Worm (Caenorhabditis elegans) whole organism, early embryonic: ENCODE results near the gene R07B1.9.

Experiments
- ama-1 ChIP-seq: fragments of 150-350 bp; optimal IDR thresholded peaks from 2 replicates; lab custom pipeline; 2014
- tbx-11 ChIP-seq: fragments of 200-800 bp; sonication (Bioruptor generic); IDR thresholded peaks from 2 replicates; pipeline ENCODE4 v1.3.6; 2022; ENCODE audit warnings: missing genetic modification characterization, missing compliant biosample characterization
- tra-4 ChIP-seq: sonication (generic microtip); optimal IDR thresholded peaks from 2 replicates; lab custom pipeline; 2017; ENCODE audit warnings: missing genetic modification characterization, missing compliant biosample characterization

DNA sequence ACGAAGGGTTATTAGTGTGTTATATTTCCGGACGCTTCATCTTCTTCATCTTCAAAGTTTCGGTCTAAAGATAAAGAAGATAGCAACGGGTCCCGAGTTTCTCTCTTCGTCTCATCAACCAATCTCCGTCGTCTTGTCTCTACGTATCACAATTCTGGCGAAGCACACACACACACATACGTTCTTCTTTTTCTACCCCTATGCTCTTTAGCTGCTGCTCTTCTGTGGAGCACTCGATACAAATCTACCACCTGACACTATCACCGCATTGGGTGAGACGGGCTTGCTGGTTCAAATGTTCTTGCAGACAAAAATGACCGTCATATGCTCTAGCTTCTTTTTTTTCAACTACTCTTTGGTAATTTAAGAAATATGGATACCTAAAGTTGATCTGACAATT, 44.8 kb upstream of the R07B1.9 start:
- TF ChIP-seq ama-1 (lab: Kevin White, UChicago) (no peak), tra-4 (tag; lab: Kevin White, UChicago) (no peak), tbx-11 (GFP tag; lab: Robert Waterston, UW) (no peak)
